Fruit fly (Drosophila melanogaster) whole organism, embryonic: ENCODE results near the gene PolQ.

ENCODE experiments used
- Bgb ChIP-seq: fragments of 200-800 bp; sonication (Bioruptor generic); IDR thresholded peaks from 2 replicates; pipeline ENCODE4 v1.3.6; 2022; ENCODE audit warnings: missing biosample characterization, missing genetic modification characterization; ENCODE audit not compliant: partially characterized antibody
- BtbVII ChIP-seq: fragments of 200-800 bp; sonication (Bioruptor generic); optimal IDR thresholded peaks from 3 replicates; lab custom pipeline; 2017; ENCODE audit warnings: missing biosample characterization, mild to moderate bottlenecking, missing genetic modification characterization
- CG12071 ChIP-seq: fragments of 200-800 bp; sonication (Bioruptor generic); optimal IDR thresholded peaks from 3 replicates; lab custom pipeline; 2018; ENCODE audit warnings: missing biosample characterization, mild to moderate bottlenecking, missing genetic modification characterization
- CG13296 ChIP-seq: fragments of 200-800 bp; sonication (Bioruptor generic); optimal IDR thresholded peaks from 3 replicates; lab custom pipeline; 2018; ENCODE audit warnings: missing biosample characterization, mild to moderate bottlenecking, missing genetic modification characterization
- CG13894 ChIP-seq: fragments of 200-800 bp; sonication (Bioruptor generic); optimal IDR thresholded peaks from 3 replicates; lab custom pipeline; 2018; ENCODE audit warnings: missing biosample characterization, mild to moderate bottlenecking, missing genetic modification characterization, moderate library complexity
- CG14860 ChIP-seq: fragments of 200-800 bp; sonication (Bioruptor generic); IDR thresholded peaks from 3 replicates; pipeline ENCODE4 v1.3.6; 2022; ENCODE audit warnings: missing biosample characterization, missing genetic modification characterization; ENCODE audit not compliant: partially characterized antibody
- CG14965 ChIP-seq: fragments of 200-800 bp; sonication (Bioruptor generic); optimal IDR thresholded peaks from 2 replicates; lab custom pipeline; 2016; ENCODE audit warnings: missing biosample characterization, missing genetic modification characterization, borderline replicate concordance
- CG17802 ChIP-seq: fragments of 200-800 bp; sonication (Bioruptor generic); optimal IDR thresholded peaks from 2 replicates; lab custom pipeline; 2018; ENCODE audit warnings: missing biosample characterization, mild to moderate bottlenecking, missing genetic modification characterization, moderate library complexity
- CG1792 ChIP-seq: fragments of 200-800 bp; sonication (Bioruptor generic); optimal IDR thresholded peaks from 2 replicates; lab custom pipeline; 2016; ENCODE audit warnings: missing biosample characterization, missing genetic modification characterization
- CG18619 ChIP-seq: fragments of 200-800 bp; sonication (Bioruptor generic); optimal IDR thresholded peaks from 3 replicates; lab custom pipeline; 2017; ENCODE audit warnings: missing biosample characterization, mild to moderate bottlenecking, missing genetic modification characterization
- CG2120 ChIP-seq: fragments of 200-800 bp; sonication (Bioruptor generic); optimal IDR thresholded peaks from 3 replicates; lab custom pipeline; 2016; ENCODE audit warnings: missing biosample characterization, missing genetic modification characterization
- CG2199 ChIP-seq: fragments of 200-800 bp; sonication (Bioruptor generic); IDR thresholded peaks from 3 replicates; pipeline ENCODE4 v1.3.6; 2022; ENCODE audit warnings: missing biosample characterization, missing genetic modification characterization
- CG30431 ChIP-seq: fragments of 200-800 bp; sonication (Bioruptor generic); optimal IDR thresholded peaks from 2 replicates; lab custom pipeline; 2017; ENCODE audit warnings: missing biosample characterization, missing genetic modification characterization
- CG31365 ChIP-seq: fragments of 200-800 bp; sonication (Bioruptor generic); optimal IDR thresholded peaks from 2 replicates; lab custom pipeline; 2018; ENCODE audit warnings: missing biosample characterization, mild to moderate bottlenecking, missing genetic modification characterization
- CG31388 ChIP-seq: fragments of 200-800 bp; sonication (Bioruptor generic); optimal IDR thresholded peaks from 2 replicates; lab custom pipeline; 2016; ENCODE audit warnings: missing biosample characterization, missing genetic modification characterization
- CG32772 ChIP-seq: fragments of 200-800 bp; sonication (Bioruptor generic); IDR thresholded peaks from 2 replicates; pipeline ENCODE4 v1.3.6; 2022; ENCODE audit warnings: missing biosample characterization, missing genetic modification characterization
- CG4424 ChIP-seq: fragments of 200-800 bp; sonication (Bioruptor generic); optimal IDR thresholded peaks from 3 replicates; lab custom pipeline; 2016; ENCODE audit warnings: missing biosample characterization, missing genetic modification characterization
- CG4707 ChIP-seq: fragments of 200-800 bp; sonication (Bioruptor generic); optimal IDR thresholded peaks from 2 replicates; lab custom pipeline; 2018; ENCODE audit warnings: missing biosample characterization, mild to moderate bottlenecking, missing genetic modification characterization, moderate library complexity
- CG5245 ChIP-seq: fragments of 200-800 bp; sonication (Bioruptor generic); optimal IDR thresholded peaks from 3 replicates; lab custom pipeline; 2016; ENCODE audit warnings: missing biosample characterization, missing genetic modification characterization
- CrebB ChIP-seq: fragments of 200-800 bp; sonication (Bioruptor generic); optimal IDR thresholded peaks from 3 replicates; lab custom pipeline; 2018; ENCODE audit warnings: missing biosample characterization, mild to moderate bottlenecking, missing genetic modification characterization
- Dad ChIP-seq: fragments of 200-800 bp; sonication (Bioruptor generic); optimal IDR thresholded peaks from 3 replicates; lab custom pipeline; 2016; ENCODE audit warnings: missing biosample characterization, missing genetic modification characterization
- Drgx ChIP-seq: fragments of 200-800 bp; sonication (Bioruptor generic); IDR thresholded peaks from 2 replicates; pipeline ENCODE4 v1.3.6; 2022; ENCODE audit warnings: missing biosample characterization, missing genetic modification characterization
- Fer3 ChIP-seq: fragments of 200-800 bp; sonication (Bioruptor generic); optimal IDR thresholded peaks from 2 replicates; lab custom pipeline; 2018; ENCODE audit warnings: missing biosample characterization, mild to moderate bottlenecking, missing genetic modification characterization, moderate library complexity
- HmgZ ChIP-seq: fragments of 200-800 bp; sonication (Bioruptor generic); optimal IDR thresholded peaks from 2 replicates; lab custom pipeline; 2018; ENCODE audit warnings: missing biosample characterization, mild to moderate bottlenecking, missing genetic modification characterization
- Meics ChIP-seq: fragments of 200-800 bp; sonication (Bioruptor generic); optimal IDR thresholded peaks from 2 replicates; lab custom pipeline; 2017; ENCODE audit warnings: missing biosample characterization, mild to moderate bottlenecking, missing genetic modification characterization
- Neu2 ChIP-seq: fragments of 200-800 bp; sonication (Bioruptor generic); optimal IDR thresholded peaks from 3 replicates; lab custom pipeline; 2016; ENCODE audit warnings: missing biosample characterization, missing genetic modification characterization, borderline replicate concordance
- NfI ChIP-seq: fragments of 200-800 bp; sonication (Bioruptor generic); optimal IDR thresholded peaks from 3 replicates; lab custom pipeline; 2018; ENCODE audit warnings: missing biosample characterization, mild to moderate bottlenecking, missing genetic modification characterization, moderate library complexity
- PHDP ChIP-seq: fragments of 200-800 bp; sonication (Bioruptor generic); optimal IDR thresholded peaks from 3 replicates; lab custom pipeline; 2018; ENCODE audit warnings: missing biosample characterization, mild to moderate bottlenecking, missing genetic modification characterization, moderate library complexity
- Side ChIP-seq: fragments of 200-800 bp; sonication (Bioruptor generic); optimal IDR thresholded peaks from 2 replicates; lab custom pipeline; 2016; ENCODE audit warnings: missing biosample characterization, missing genetic modification characterization
- Sox100B ChIP-seq: fragments of 200-800 bp; sonication (Bioruptor generic); optimal IDR thresholded peaks from 3 replicates; lab custom pipeline; 2018; ENCODE audit warnings: missing biosample characterization, mild to moderate bottlenecking, missing genetic modification characterization
- TFAM ChIP-seq: fragments of 200-800 bp; sonication (Bioruptor generic); optimal IDR thresholded peaks from 2 replicates; lab custom pipeline; 2017; ENCODE audit warnings: missing biosample characterization, missing genetic modification characterization, inconsistent platforms
- Tbp ChIP-seq: fragments of >200 bp; optimal IDR thresholded peaks from 2 replicates; lab custom pipeline; 2018; ENCODE audit warnings: missing biosample characterization, missing genetic modification characterization
- amos ChIP-seq: fragments of 200-800 bp; sonication (Bioruptor generic); IDR thresholded peaks from 2 replicates; pipeline ENCODE4 v1.3.6; 2022; ENCODE audit warnings: missing biosample characterization, missing genetic modification characterization; ENCODE audit not compliant: partially characterized antibody
- bigmax ChIP-seq: fragments of 200-800 bp; sonication (Bioruptor generic); optimal IDR thresholded peaks from 2 replicates; lab custom pipeline; 2018; ENCODE audit warnings: missing biosample characterization, mild to moderate bottlenecking, missing genetic modification characterization
- br ChIP-seq: fragments of >200 bp; optimal IDR thresholded peaks from 2 replicates; lab custom pipeline; 2017
- caup ChIP-seq: fragments of 200-800 bp; sonication (Bioruptor generic); optimal IDR thresholded peaks from 3 replicates; lab custom pipeline; 2017; ENCODE audit warnings: missing biosample characterization, mild to moderate bottlenecking, missing genetic modification characterization, moderate library complexity; ENCODE audit not compliant: severe bottlenecking
- chm ChIP-seq: fragments of 200-800 bp; sonication (Bioruptor generic); IDR thresholded peaks from 2 replicates; pipeline ENCODE4 v1.3.6; 2022; ENCODE audit warnings: missing biosample characterization, missing genetic modification characterization
- ci ChIP-seq: fragments of 200-800 bp; sonication (Bioruptor generic); IDR thresholded peaks from 3 replicates; pipeline ENCODE4 v1.3.6; 2022; ENCODE audit warnings: missing biosample characterization, missing genetic modification characterization
- crol ChIP-seq: fragments of 200-800 bp; sonication (Bioruptor generic); IDR thresholded peaks from 2 replicates; pipeline ENCODE4 v1.3.6; 2022; ENCODE audit warnings: missing biosample characterization, missing genetic modification characterization
- disco-r ChIP-seq: fragments of 200-800 bp; sonication (Bioruptor generic); optimal IDR thresholded peaks from 2 replicates; lab custom pipeline; 2016; ENCODE audit warnings: missing biosample characterization, missing genetic modification characterization
- gsb ChIP-seq: fragments of 200-800 bp; sonication (Bioruptor generic); IDR thresholded peaks from 2 replicates; pipeline ENCODE4 v1.3.6; 2022; ENCODE audit warnings: missing biosample characterization, missing genetic modification characterization
- gsb-n ChIP-seq: fragments of 200-800 bp; sonication (Bioruptor generic); optimal IDR thresholded peaks from 3 replicates; lab custom pipeline; 2018; ENCODE audit warnings: missing biosample characterization, mild to moderate bottlenecking, missing genetic modification characterization
- gt ChIP-seq: fragments of 200-800 bp; sonication (Bioruptor generic); IDR thresholded peaks from 2 replicates; pipeline ENCODE4 v1.3.6; 2022; ENCODE audit warnings: missing biosample characterization, missing genetic modification characterization
- lab ChIP-seq: fragments of 200-800 bp; sonication (Bioruptor generic); optimal IDR thresholded peaks from 3 replicates; lab custom pipeline; 2017; ENCODE audit warnings: missing biosample characterization, missing genetic modification characterization, mild to moderate bottlenecking, moderate library complexity, missing genetic modification reagents
- lbe ChIP-seq: fragments of 200-800 bp; sonication (Bioruptor generic); optimal IDR thresholded peaks from 2 replicates; lab custom pipeline; 2016; ENCODE audit warnings: missing biosample characterization, mild to moderate bottlenecking, missing genetic modification characterization
- lilli ChIP-seq: fragments of 200-800 bp; sonication (Bioruptor generic); optimal IDR thresholded peaks from 3 replicates; lab custom pipeline; 2016; ENCODE audit warnings: missing biosample characterization, missing genetic modification characterization
- lmd ChIP-seq: fragments of 200-800 bp; sonication (Bioruptor generic); IDR thresholded peaks from 2 replicates; pipeline ENCODE4 v1.3.6; 2022; ENCODE audit warnings: missing biosample characterization, missing genetic modification characterization
- mld ChIP-seq: fragments of 200-800 bp; sonication (Bioruptor generic); IDR thresholded peaks from 3 replicates; pipeline ENCODE4 v1.3.6; 2022; ENCODE audit warnings: missing biosample characterization, missing genetic modification characterization; ENCODE audit not compliant: partially characterized antibody
- oc ChIP-seq: fragments of 200-800 bp; sonication (Bioruptor generic); optimal IDR thresholded peaks from 2 replicates; lab custom pipeline; 2018; ENCODE audit warnings: missing biosample characterization, mild to moderate bottlenecking, missing genetic modification characterization, moderate library complexity
- sqz ChIP-seq: fragments of 200-800 bp; sonication (Bioruptor generic); optimal IDR thresholded peaks from 3 replicates; lab custom pipeline; 2018; ENCODE audit warnings: missing biosample characterization, mild to moderate bottlenecking, missing genetic modification characterization
- twi ChIP-seq: fragments of 200-800 bp; optimal IDR thresholded peaks from 2 replicates; lab custom pipeline; 2019; ENCODE audit warnings: missing biosample characterization, mild to moderate bottlenecking, missing genetic modification characterization, moderate library complexity
- unc-4 ChIP-seq: fragments of 200-800 bp; sonication (Bioruptor generic); IDR thresholded peaks from 2 replicates; pipeline ENCODE4 v1.3.6; 2022; ENCODE audit warnings: missing biosample characterization, missing genetic modification characterization; ENCODE audit not compliant: partially characterized antibody

The PolQ gene

dm6 chr3R:12716251-12716650 is 4.2 kb upstream of the PolQ start (continued):
- TF ChIP-seq gt (GFP tag; lab: Robert Waterston, UW) (no peak), lmd (GFP tag; lab: Robert Waterston, UW) (no peak), CG1792 (no peak), PHDP (tag; lab: Kevin White, UChicago) (peak; percentile 20), crol (GFP tag; lab: Robert Waterston, UW) (no peak), sqz (GFP tag; lab: Kevin White, UChicago) (no peak), Sox100B (no peak), CG30431 (no peak), gsb (no peak), Tbp (GFP tag; lab: Kevin White, UChicago) (no peak), chm (no peak), CG13296 (GFP tag; lab: Kevin White, UChicago) (peak; percentile 74), NfI (GFP tag; lab: Kevin White, UChicago) (no peak), CG32772 (no peak), CG17802 (tag; lab: Kevin White, UChicago) (no peak), lbe (GFP tag; lab: Kevin White, UChicago) (no peak), br (lab: Kevin White, UChicago) (no peak), caup (GFP tag; lab: Kevin White, UChicago) (peak; percentile 35), Bgb (GFP tag; lab: Robert Waterston, UW) (no peak), disco-r (no peak), CG31365 (tag; lab: Kevin White, UChicago) (no peak), CG4707 (GFP tag; lab: Kevin White, UChicago) (no peak), Meics (GFP tag; lab: Kevin White, UChicago) (peak; percentile 7), unc-4 (GFP tag; lab: Robert Waterston, UW) (no peak), CG5245 (no peak), gsb-n (tag; lab: Kevin White, UChicago) (no peak), CG2120 (GFP tag; lab: Kevin White, UChicago) (no peak), ci (GFP tag; lab: Robert Waterston, UW) (no peak), CG18619 (GFP tag; lab: Kevin White, UChicago) (no peak), oc (no peak), twi (tag; lab: Kevin White, UChicago) (no peak), Neu2 (GFP tag; lab: Kevin White, UChicago) (no peak), lilli (GFP tag; lab: Kevin White, UChicago) (no peak), BtbVII (GFP tag; lab: Kevin White, UChicago) (peak; percentile 69), CG2199 (GFP tag; lab: Robert Waterston, UW) (no peak), Dad (GFP tag; lab: Kevin White, UChicago) (no peak), mld (no peak), CG14965 (GFP tag; lab: Kevin White, UChicago) (no peak), TFAM (GFP tag; lab: Kevin White, UChicago) (no peak), Drgx (GFP tag; lab: Robert Waterston, UW) (no peak), CrebB (tag; lab: Kevin White, UChicago) (peak; percentile 1), lab (GFP tag; lab: Kevin White, UChicago) (peak; percentile 60), bigmax (no peak), CG31388 (GFP tag; lab: Kevin White, UChicago) (no peak), CG13894 (tag; lab: Kevin White, UChicago) (peak; percentile 19), CG14860 (GFP tag; lab: Robert Waterston, UW) (no peak), Side (GFP tag; lab: Kevin White, UChicago) (no peak), amos (no peak), CG12071 (GFP tag; lab: Kevin White, UChicago) (peak; percentile 54), HmgZ (peak; percentile 21), CG4424 (GFP tag; lab: Kevin White, UChicago) (no peak), Fer3 (peak; percentile 40)
